Fruit fly (Drosophila melanogaster) whole organism, embryonic: ENCODE data around the gene Syx5.

Experiments
- Antp ChIP-seq: fragments of 200-800 bp; sonication (Bioruptor generic); optimal IDR thresholded peaks from 3 replicates; lab custom pipeline; 2016; ENCODE audit warnings: missing biosample characterization, missing genetic modification characterization
- CG10321 ChIP-seq: fragments of 200-800 bp; sonication (Bioruptor generic); IDR thresholded peaks from 2 replicates; pipeline ENCODE4 v1.3.6; 2022; ENCODE audit warnings: missing biosample characterization, missing genetic modification characterization
- CG10543 ChIP-seq: fragments of 200-800 bp; sonication (Bioruptor generic); optimal IDR thresholded peaks from 3 replicates; lab custom pipeline; 2017; ENCODE audit warnings: missing biosample characterization, mild to moderate bottlenecking, missing genetic modification characterization, moderate library complexity
- CG10959 ChIP-seq: fragments of 200-800 bp; sonication (Bioruptor generic); IDR thresholded peaks from 2 replicates; pipeline ENCODE4 v1.3.6; 2022; ENCODE audit warnings: missing biosample characterization, missing genetic modification characterization
- CG11504 ChIP-seq: fragments of 200-800 bp; sonication (Bioruptor generic); optimal IDR thresholded peaks from 3 replicates; lab custom pipeline; 2019; ENCODE audit warnings: missing biosample characterization, mild to moderate bottlenecking, missing genetic modification characterization, moderate library complexity
- CG12236 ChIP-seq: fragments of 200-800 bp; sonication (Bioruptor generic); optimal IDR thresholded peaks from 2 replicates; lab custom pipeline; 2016; ENCODE audit warnings: missing biosample characterization, missing genetic modification characterization
- CG13123 ChIP-seq: fragments of 200-800 bp; sonication (Bioruptor generic); optimal IDR thresholded peaks from 2 replicates; lab custom pipeline; 2016; ENCODE audit warnings: missing biosample characterization, missing genetic modification characterization
- CG13894 ChIP-seq: fragments of 200-800 bp; sonication (Bioruptor generic); optimal IDR thresholded peaks from 3 replicates; lab custom pipeline; 2018; ENCODE audit warnings: missing biosample characterization, mild to moderate bottlenecking, missing genetic modification characterization, moderate library complexity
- CG14965 ChIP-seq: fragments of 200-800 bp; sonication (Bioruptor generic); optimal IDR thresholded peaks from 2 replicates; lab custom pipeline; 2016; ENCODE audit warnings: missing biosample characterization, missing genetic modification characterization, borderline replicate concordance
- CG17361 ChIP-seq: fragments of 200-800 bp; sonication (Bioruptor generic); IDR thresholded peaks from 3 replicates; pipeline ENCODE4 v1.3.6; 2022; ENCODE audit warnings: missing biosample characterization, missing genetic modification characterization
- CG17912 ChIP-seq: fragments of 200-800 bp; sonication (Bioruptor generic); optimal IDR thresholded peaks from 2 replicates; lab custom pipeline; 2018; ENCODE audit warnings: missing biosample characterization, mild to moderate bottlenecking, missing genetic modification characterization
- CG18764 ChIP-seq: fragments of 200-800 bp; sonication (Bioruptor generic); optimal IDR thresholded peaks from 3 replicates; lab custom pipeline; 2016; ENCODE audit warnings: missing biosample characterization, missing genetic modification characterization
- CG2120 ChIP-seq: fragments of 200-800 bp; sonication (Bioruptor generic); optimal IDR thresholded peaks from 3 replicates; lab custom pipeline; 2016; ENCODE audit warnings: missing biosample characterization, missing genetic modification characterization
- CG4617 ChIP-seq: fragments of 200-800 bp; sonication (Bioruptor generic); optimal IDR thresholded peaks from 3 replicates; lab custom pipeline; 2016; ENCODE audit warnings: missing biosample characterization, missing genetic modification characterization, borderline replicate concordance
- CG6175 ChIP-seq: fragments of 200-800 bp; sonication (Bioruptor generic); IDR thresholded peaks from 3 replicates; pipeline ENCODE4 v1.3.6; 2022; ENCODE audit warnings: missing biosample characterization, missing genetic modification characterization
- CG7963 ChIP-seq: fragments of 200-800 bp; sonication (Bioruptor generic); IDR thresholded peaks from 3 replicates; pipeline ENCODE4 v1.3.6; 2022; ENCODE audit warnings: missing biosample characterization, missing genetic modification characterization; ENCODE audit not compliant: partially characterized antibody
- CG9437 ChIP-seq: fragments of 200-800 bp; sonication (Bioruptor generic); optimal IDR thresholded peaks from 2 replicates; lab custom pipeline; 2018; ENCODE audit warnings: missing biosample characterization, mild to moderate bottlenecking, missing genetic modification characterization
- Elba2 ChIP-seq: fragments of 200-800 bp; sonication (Bioruptor generic); optimal IDR thresholded peaks from 3 replicates; lab custom pipeline; 2016; ENCODE audit warnings: missing biosample characterization, missing genetic modification characterization
- HLH4C ChIP-seq: fragments of 200-800 bp; sonication (Bioruptor generic); IDR thresholded peaks from 3 replicates; pipeline ENCODE4 v1.3.6; 2022; ENCODE audit warnings: missing biosample characterization, missing genetic modification characterization; ENCODE audit not compliant: partially characterized antibody
- Hr78 ChIP-seq, 2 experiments: fragments of 200-800 bp in 1 of 2; fragments of >200 bp in 1 of 2; sonication (Bioruptor generic) in 1 of 2; optimal IDR thresholded peaks; 2 replicates each; lab custom pipeline; 2017 to 2019; ENCODE audit warnings: missing biosample characterization in 2 of 2, missing genetic modification characterization in 2 of 2, mild to moderate bottlenecking in 1 of 2, moderate library complexity in 1 of 2
- Med ChIP-seq: fragments of 200-800 bp; sonication (Bioruptor generic); peaks from one replicate; lab custom pipeline; 2016; ENCODE audit warnings: missing biosample characterization, missing genetic modification characterization, mild to moderate bottlenecking, inconsistent platforms, moderate library complexity
- Neu2 ChIP-seq: fragments of 200-800 bp; sonication (Bioruptor generic); optimal IDR thresholded peaks from 3 replicates; lab custom pipeline; 2016; ENCODE audit warnings: missing biosample characterization, missing genetic modification characterization, borderline replicate concordance
- Nf-YA ChIP-seq: fragments of 200-800 bp; sonication (Bioruptor generic); IDR thresholded peaks from 2 replicates; pipeline ENCODE4 v1.3.6; 2022; ENCODE audit warnings: missing biosample characterization, missing genetic modification characterization
- ase ChIP-seq: fragments of 200-800 bp; sonication (Bioruptor generic); IDR thresholded peaks from 3 replicates; pipeline ENCODE4 v1.3.6; 2022; ENCODE audit warnings: missing biosample characterization, missing genetic modification characterization
- bbx ChIP-seq: fragments of 200-800 bp; sonication (Bioruptor generic); IDR thresholded peaks from 2 replicates; pipeline ENCODE4 v1.3.6; 2022; ENCODE audit warnings: missing biosample characterization, missing genetic modification characterization; ENCODE audit not compliant: partially characterized antibody
- cas ChIP-seq: fragments of 200-800 bp; sonication (Bioruptor generic); IDR thresholded peaks from 2 replicates; pipeline ENCODE4 v1.3.6; 2022; ENCODE audit warnings: missing biosample characterization, missing genetic modification characterization
- cg ChIP-seq: fragments of 200-800 bp; sonication (Bioruptor generic); optimal IDR thresholded peaks from 3 replicates; lab custom pipeline; 2019; ENCODE audit warnings: missing biosample characterization, mild to moderate bottlenecking, missing genetic modification characterization, moderate library complexity
- fd64A ChIP-seq: fragments of 200-800 bp; sonication (Bioruptor generic); optimal IDR thresholded peaks from 3 replicates; lab custom pipeline; 2018; ENCODE audit warnings: missing biosample characterization, mild to moderate bottlenecking, missing genetic modification characterization
- ftz-f1 ChIP-seq: fragments of 200-800 bp; sonication (Bioruptor generic); optimal IDR thresholded peaks from 2 replicates; lab custom pipeline; 2016; ENCODE audit warnings: missing biosample characterization, missing genetic modification characterization
- grn ChIP-seq: fragments of 200-800 bp; sonication (Bioruptor generic); optimal IDR thresholded peaks from 3 replicates; lab custom pipeline; 2017; ENCODE audit warnings: missing biosample characterization, missing genetic modification characterization
- ham ChIP-seq: fragments of 200-800 bp; sonication (Bioruptor generic); IDR thresholded peaks from 2 replicates; pipeline ENCODE4 v1.3.6; 2022; ENCODE audit warnings: missing biosample characterization, missing genetic modification characterization
- insv ChIP-seq, 2 experiments: fragments of 200-800 bp; sonication (Bioruptor generic); optimal IDR thresholded peaks; 3 replicates each; lab custom pipeline; 2016 to 2018; ENCODE audit warnings: missing biosample characterization in 2 of 2, missing genetic modification characterization in 2 of 2
- kni ChIP-seq: fragments of 200-800 bp; sonication (Bioruptor generic); optimal IDR thresholded peaks from 3 replicates; lab custom pipeline; 2017; ENCODE audit warnings: mild to moderate bottlenecking, missing biosample characterization, missing genetic modification reagents, missing genetic modification characterization
- lbe ChIP-seq: fragments of 200-800 bp; sonication (Bioruptor generic); optimal IDR thresholded peaks from 2 replicates; lab custom pipeline; 2016; ENCODE audit warnings: missing biosample characterization, mild to moderate bottlenecking, missing genetic modification characterization
- mam ChIP-seq: fragments of 200-800 bp; sonication (Bioruptor generic); optimal IDR thresholded peaks from 3 replicates; lab custom pipeline; 2016; ENCODE audit warnings: missing biosample characterization, missing genetic modification characterization
- nom ChIP-seq: fragments of 200-800 bp; sonication (Bioruptor generic); optimal IDR thresholded peaks from 2 replicates; lab custom pipeline; 2017; ENCODE audit warnings: missing biosample characterization, missing genetic modification characterization, mild to moderate bottlenecking, moderate library complexity, missing genetic modification reagents
- odd ChIP-seq: fragments of 200-800 bp; sonication (Bioruptor generic); optimal IDR thresholded peaks from 2 replicates; lab custom pipeline; 2017; ENCODE audit warnings: missing biosample characterization, mild to moderate bottlenecking, missing genetic modification characterization
- org-1 ChIP-seq: fragments of 200-800 bp; sonication (Bioruptor generic); optimal IDR thresholded peaks from 2 replicates; lab custom pipeline; 2017; ENCODE audit warnings: missing biosample characterization, missing genetic modification characterization
- pfk ChIP-seq: fragments of 200-800 bp; sonication (Bioruptor generic); optimal IDR thresholded peaks from 2 replicates; lab custom pipeline; 2018; ENCODE audit warnings: missing biosample characterization, mild to moderate bottlenecking, missing genetic modification characterization, moderate library complexity
- pho ChIP-seq: fragments of 200-800 bp; sonication (Bioruptor generic); optimal IDR thresholded peaks from 2 replicates; lab custom pipeline; 2016; ENCODE audit warnings: missing biosample characterization, missing genetic modification characterization
- repo ChIP-seq: fragments of 200-800 bp; sonication (Bioruptor generic); optimal IDR thresholded peaks from 2 replicates; lab custom pipeline; 2016; ENCODE audit warnings: missing biosample characterization, missing genetic modification characterization
- sd ChIP-seq: fragments of 200-800 bp; sonication (Bioruptor generic); optimal IDR thresholded peaks from 3 replicates; lab custom pipeline; 2018; ENCODE audit warnings: missing biosample characterization, mild to moderate bottlenecking, missing genetic modification characterization, moderate library complexity
- sens ChIP-seq: fragments of 200-800 bp; sonication (Bioruptor generic); peaks from one replicate; lab custom pipeline; 2016; ENCODE audit warnings: missing biosample characterization, missing genetic modification characterization
- so ChIP-seq: fragments of 200-800 bp; sonication (Bioruptor generic); IDR thresholded peaks from 3 replicates; pipeline ENCODE4 v1.3.6; 2022; ENCODE audit warnings: missing biosample characterization, missing genetic modification characterization
- tap ChIP-seq: fragments of 200-800 bp; optimal IDR thresholded peaks from 3 replicates; lab custom pipeline; 2019; ENCODE audit warnings: missing biosample characterization, mild to moderate bottlenecking, missing genetic modification characterization, moderate library complexity
- tup ChIP-seq: fragments of 200-800 bp; sonication (Bioruptor generic); optimal IDR thresholded peaks from 2 replicates; lab custom pipeline; 2016; ENCODE audit warnings: missing biosample characterization, mild to moderate bottlenecking, missing genetic modification characterization, moderate library complexity
- yki ChIP-seq: fragments of >200 bp; optimal IDR thresholded peaks from 3 replicates; lab custom pipeline; 2018

Gene Syx5

DNA sequence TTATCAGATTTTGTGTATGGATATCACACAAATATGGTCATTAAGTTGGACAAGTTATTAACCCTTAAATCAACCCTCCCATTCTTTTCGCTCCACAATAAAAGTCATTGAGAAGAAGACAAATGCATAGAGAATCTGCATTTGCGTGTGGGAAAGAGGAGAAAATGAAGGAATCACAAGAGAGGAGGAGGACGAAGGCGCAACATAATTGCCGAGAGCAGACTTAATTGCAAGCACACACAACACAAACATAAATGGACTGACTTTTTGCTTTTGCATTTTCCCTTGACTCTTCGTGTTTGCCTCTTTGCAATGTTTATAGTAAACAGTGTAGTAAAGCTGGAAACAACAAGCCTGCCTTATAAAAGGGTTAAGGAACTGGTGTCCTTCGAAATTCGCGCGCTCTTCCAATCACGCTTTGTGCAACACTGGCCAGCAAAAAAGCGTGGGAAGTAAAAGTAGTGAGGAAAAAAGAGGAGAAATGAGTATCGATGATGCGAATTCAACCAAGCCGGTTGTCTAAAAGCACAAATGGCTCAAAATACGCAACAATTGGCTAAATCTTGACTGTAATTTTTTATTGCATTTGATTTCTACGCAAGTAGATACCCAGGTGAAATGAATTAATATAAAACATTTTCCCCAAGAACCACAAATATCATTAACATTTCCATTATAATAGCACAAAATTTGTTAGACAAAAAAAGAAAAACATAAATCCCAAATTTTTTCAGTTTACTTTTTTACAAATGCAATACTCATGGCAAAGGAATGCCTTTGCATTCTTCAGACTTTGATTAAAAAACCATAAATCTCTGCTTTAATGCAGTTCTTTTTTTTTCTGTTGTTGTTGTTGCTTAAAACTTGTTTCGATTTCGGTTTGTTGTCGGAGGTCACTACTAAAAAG, 39.7 kb upstream of the Syx5 start:
- TF ChIP-seq CG12236 (GFP tag; lab: Kevin White, UChicago) = no peak
- no peak for TF ChIP-seq Nf-YA (GFP tag; lab: Robert Waterston, UW)
- TF ChIP-seq cas (GFP tag; lab: Robert Waterston, UW) = no peak
- TF ChIP-seq CG7963 = no peak
- TF ChIP-seq nom (GFP tag; lab: Kevin White, UChicago) = peak; percentile 27
- no peak for TF ChIP-seq fd64A
- peak; percentile 75 for TF ChIP-seq sens (GFP tag; lab: Kevin White, UChicago)
- TF ChIP-seq, all 482 proteins: peak for 2

DNA sequence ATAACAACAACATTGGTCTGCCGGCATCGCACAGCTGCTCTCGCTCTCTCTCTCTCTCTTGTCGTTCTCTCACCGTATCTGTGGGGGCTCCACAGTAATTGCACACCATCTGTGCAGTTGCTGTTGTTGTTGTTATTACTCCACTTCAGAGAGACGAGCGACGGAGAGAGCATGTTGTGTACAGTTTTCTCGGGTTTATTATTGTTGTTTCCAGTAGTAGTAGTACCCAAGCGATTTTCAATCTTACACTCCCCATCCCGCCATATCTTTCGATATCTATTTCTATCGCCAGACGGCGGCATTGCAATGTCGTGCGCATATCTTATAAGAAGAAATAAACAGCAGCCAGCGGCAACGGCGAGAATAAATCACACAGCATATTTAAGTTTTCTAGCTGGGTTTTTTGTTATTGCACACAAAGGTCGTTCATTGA, 39.0 kb upstream of the Syx5 start:
- TF ChIP-seq CG13894 (tag; lab: Kevin White, UChicago) (peak; percentile 91), ase (GFP tag; lab: Robert Waterston, UW) (no peak), CG10321 (GFP tag; lab: Robert Waterston, UW) (no peak), CG13123 (GFP tag; lab: Kevin White, UChicago) (no peak), CG9437 (GFP tag; lab: Kevin White, UChicago) (no peak), CG14965 (GFP tag; lab: Kevin White, UChicago) (no peak), CG10543 (GFP tag; lab: Kevin White, UChicago) (peak; percentile 3), Med (GFP tag; lab: Kevin White, UChicago) (peak; percentile 75), odd (peak; percentile 2), CG17361 (GFP tag; lab: Robert Waterston, UW) (no peak), mam (GFP tag; lab: Kevin White, UChicago) (no peak), CG11504 (tag; lab: Kevin White, UChicago) (peak; percentile 42), CG6175 (no peak), cas (GFP tag; lab: Robert Waterston, UW) (no peak), insv (GFP tag; optimal IDR thresholded peaks at IDR 0.05; lab: Kevin White, UChicago) (peak in 1 of 2 experiments; percentile 76), yki (lab: Kevin White, UChicago) (peak; percentile 73), cg (GFP tag; lab: Kevin White, UChicago) (peak; percentile 49), CG18764 (GFP tag; lab: Kevin White, UChicago) (no peak), org-1 (GFP tag; lab: Kevin White, UChicago) (no peak), repo (GFP tag; lab: Kevin White, UChicago) (no peak), grn (GFP tag; lab: Kevin White, UChicago) (peak; percentile 73), CG17912 (peak; percentile 4), ham (GFP tag; lab: Robert Waterston, UW) (no peak), sd (tag; lab: Kevin White, UChicago) (peak; percentile 57), ftz-f1 (GFP tag; lab: Kevin White, UChicago) (peak; percentile 6), Elba2 (GFP tag; lab: Kevin White, UChicago) (peak; percentile 8), Antp (GFP tag; lab: Kevin White, UChicago) (no peak), Neu2 (peak; percentile 8), tap (tag; lab: Kevin White, UChicago) (peak; percentile 34), bbx (GFP tag; lab: Robert Waterston, UW) (no peak), pho (GFP tag; lab: Kevin White, UChicago) (no peak), kni (peak; percentile 12), CG4617 (GFP tag; lab: Kevin White, UChicago) (no peak), CG10959 (GFP tag; lab: Robert Waterston, UW) (no peak), HLH4C (GFP tag; lab: Robert Waterston, UW) (no peak), tup (no peak), Hr78 (GFP tag; optimal IDR thresholded peaks at IDR 0.05; lab: Kevin White, UChicago) (peak in 1 of 2 experiments; percentile 11), pfk (GFP tag; lab: Kevin White, UChicago) (peak; percentile 66), lbe (GFP tag; lab: Kevin White, UChicago) (peak; percentile 14), nom (GFP tag; lab: Kevin White, UChicago) (peak; percentile 8), so (no peak), CG2120 (GFP tag; lab: Kevin White, UChicago) (no peak)
